Worm (Caenorhabditis elegans): Measurements from ENCODE around the gene ptr-24.

The ptr-24 gene

DNA sequence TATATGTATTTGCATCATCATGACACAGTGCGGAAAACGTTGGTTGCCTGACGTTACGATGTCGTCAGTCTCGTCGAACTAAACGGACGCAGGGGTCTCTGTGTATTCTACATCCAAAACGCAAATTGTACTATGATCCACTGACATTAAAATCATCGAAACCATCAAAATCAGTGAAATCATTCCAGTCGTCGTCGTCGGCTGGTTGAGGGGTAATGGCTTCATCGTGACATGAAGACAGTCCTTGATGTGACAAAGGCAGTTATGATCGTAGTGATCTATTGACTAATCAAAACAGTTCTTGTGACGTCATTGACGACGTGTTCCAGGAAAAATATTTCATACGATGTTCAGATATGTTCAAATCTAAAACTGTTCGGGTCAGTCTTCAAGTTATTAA, 19.8 kb downstream of the ptr-24 start:
- TF ChIP-seq M03D4.4 (tag; optimal IDR thresholded peaks at IDR 0.05) (no peak), snpc-4 (tag; optimal IDR thresholded peaks at IDR 0.05) (no peak), elt-1 (tag; optimal IDR thresholded peaks at IDR 0.05; ENCODE audit: borderline replicate concordance, insufficient read depth) (no peak), ham-2 (GFP tag; optimal IDR thresholded peaks at IDR 0.05) (no peak), unc-39 (tag; optimal IDR thresholded peaks at IDR 0.05) (no peak), sptf-1 (tag; optimal IDR thresholded peaks at IDR 0.05) (no peak), tbx-8 (GFP tag; optimal IDR thresholded peaks at IDR 0.05) (no peak), nhr-76 (tag; optimal IDR thresholded peaks at IDR 0.05) (no peak), zip-8 (tag; optimal IDR thresholded peaks at IDR 0.05) (no peak), nhr-237 (tag; optimal IDR thresholded peaks at IDR 0.05) (no peak), bed-3 (GFP tag; optimal IDR thresholded peaks at IDR 0.05) (no peak), unc-62 (GFP tag; optimal IDR thresholded peaks at IDR 0.05) (no peak), mls-2 (tag; optimal IDR thresholded peaks at IDR 0.05) (no peak), ceh-43 (GFP tag; optimal IDR thresholded peaks at IDR 0.05) (no peak), nhr-2 (tag; optimal IDR thresholded peaks at IDR 0.05) (no peak), pha-4 (tag; optimal IDR thresholded peaks at IDR 0.05) (no peak), blmp-1 (tag; optimal IDR thresholded peaks at IDR 0.05) (no peak), elt-3 (tag; optimal IDR thresholded peaks at IDR 0.05) (no peak)

DNA sequence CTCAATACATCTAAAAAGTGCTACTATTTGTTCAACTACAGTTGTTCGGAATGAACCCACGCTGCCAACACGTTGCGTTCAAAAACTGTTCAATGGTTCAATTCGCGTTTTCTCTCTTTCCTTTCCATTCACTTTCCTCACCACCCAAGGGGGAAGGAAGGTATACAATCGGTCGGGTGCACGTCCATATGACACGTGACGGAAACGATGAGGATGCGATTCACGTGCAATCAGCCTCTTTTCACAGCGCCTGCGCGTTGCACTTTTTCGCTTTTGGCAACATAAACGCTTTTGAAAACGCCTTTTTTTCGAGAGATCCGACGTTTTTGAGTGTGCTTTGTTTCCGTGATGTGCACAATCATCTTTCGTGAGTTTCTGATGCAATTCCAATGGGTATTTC, 20.7 kb downstream of the ptr-24 start:
- peak; percentile 3 for TF ChIP-seq blmp-1 (tag; optimal IDR thresholded peaks at IDR 0.05)
- no peak for TF ChIP-seq mls-2 (tag; optimal IDR thresholded peaks at IDR 0.05)
- TF ChIP-seq ceh-83 (GFP tag; optimal IDR thresholded peaks at IDR 0.05), result no peak
- no peak for TF ChIP-seq unc-62 (GFP tag; optimal IDR thresholded peaks at IDR 0.05)
- TF ChIP-seq ham-2 (GFP tag; optimal IDR thresholded peaks at IDR 0.05), result peak; percentile 14

DNA sequence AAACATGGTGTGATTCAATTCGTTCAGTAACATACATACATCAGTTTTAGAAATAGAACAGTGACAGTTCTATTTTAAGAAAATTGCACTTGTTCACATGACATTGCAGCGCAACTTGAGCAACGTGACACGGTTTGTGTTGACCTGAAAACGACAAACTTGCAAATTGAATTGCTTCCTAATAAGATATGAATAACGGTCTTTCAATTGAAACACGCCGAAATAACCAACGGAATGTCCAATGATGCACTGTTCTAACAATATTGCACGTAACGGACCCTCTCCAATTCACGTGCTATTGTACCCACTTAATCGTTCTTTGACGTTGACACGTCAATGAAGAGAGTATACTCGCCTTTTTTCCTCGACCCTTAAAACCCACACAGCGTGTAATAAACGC, 22.0 kb downstream of the ptr-24 start:
- no peak for TF ChIP-seq hlh-1 (tag; optimal IDR thresholded peaks at IDR 0.05)
- no peak for TF ChIP-seq lin-13 (tag; optimal IDR thresholded peaks at IDR 0.05)
- no peak for TF ChIP-seq elt-3 (tag; optimal IDR thresholded peaks at IDR 0.05)
- TF ChIP-seq nhr-2 (tag; optimal IDR thresholded peaks at IDR 0.05), result peak; percentile 17

DNA sequence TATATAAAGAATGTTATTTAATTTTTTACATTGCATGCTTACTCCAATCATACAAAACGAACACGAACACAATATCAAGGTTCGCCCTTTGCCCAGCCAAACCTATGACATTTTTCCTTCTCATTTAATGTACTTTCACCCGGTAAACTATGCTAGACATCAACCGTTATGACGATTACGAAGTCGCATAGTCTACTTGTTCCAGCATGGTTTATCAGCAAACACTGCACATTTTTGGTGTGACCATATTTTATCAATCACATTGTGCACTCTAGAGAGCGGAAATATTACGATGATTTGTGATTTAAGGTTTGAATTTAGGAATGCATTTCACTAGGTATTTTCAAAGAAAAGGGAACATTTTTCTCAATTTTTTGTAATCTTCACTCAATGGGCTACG, 22.8 kb downstream of the ptr-24 start:
- no peak for TF ChIP-seq bed-3 (GFP tag; optimal IDR thresholded peaks at IDR 0.05)
- no peak for TF ChIP-seq mep-1 (tag; optimal IDR thresholded peaks at IDR 0.05)
- no peak for TF ChIP-seq nhr-237 (tag; optimal IDR thresholded peaks at IDR 0.05)
- no peak for TF ChIP-seq ztf-11 (tag; optimal IDR thresholded peaks at IDR 0.05)
- no peak for TF ChIP-seq blmp-1 (tag; optimal IDR thresholded peaks at IDR 0.05)
- TF ChIP-seq ceh-43 (GFP tag; optimal IDR thresholded peaks at IDR 0.05), result no peak
- no peak for TF ChIP-seq mab-5 (tag; optimal IDR thresholded peaks at IDR 0.05)
- no peak for TF ChIP-seq ces-1 (GFP tag; optimal IDR thresholded peaks at IDR 0.05)
- no peak for TF ChIP-seq cnd-1 (tag; optimal IDR thresholded peaks at IDR 0.05)
- TF ChIP-seq unc-62 (GFP tag; optimal IDR thresholded peaks at IDR 0.05), result no peak
- no peak for TF ChIP-seq ceh-83 (GFP tag; optimal IDR thresholded peaks at IDR 0.05)
- TF ChIP-seq sptf-1 (tag; optimal IDR thresholded peaks at IDR 0.05), result no peak
- no peak for TF ChIP-seq pha-4 (tag; optimal IDR thresholded peaks at IDR 0.05)

DNA sequence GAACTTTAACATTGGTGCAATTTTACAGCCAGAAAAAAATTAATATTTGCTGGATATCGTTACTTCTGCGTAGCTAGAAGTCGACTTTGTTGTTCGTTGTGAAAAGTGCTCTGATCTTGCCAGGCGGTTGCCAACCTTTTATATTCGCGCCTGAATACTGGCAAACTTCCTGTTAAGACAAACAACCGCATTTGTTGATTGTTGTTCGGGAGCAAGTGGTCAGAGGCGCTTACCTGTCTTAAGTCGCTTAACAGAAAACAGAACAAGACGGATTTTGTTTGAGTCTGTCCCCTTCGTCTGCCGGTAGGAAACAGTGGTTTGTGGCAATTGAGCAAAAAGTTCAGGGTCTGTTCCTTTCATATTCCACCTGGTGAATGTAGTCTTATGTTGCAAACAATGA, 24.7 kb downstream of the ptr-24 start, which contains the start of gene C49F8.15:
TSS of gene C49F8.15 (minus strand) at position 101 of the 400 bp plus-strand sequence.
- TF ChIP-seq ztf-11 (tag; optimal IDR thresholded peaks at IDR 0.05) (no peak), mab-5 (tag; optimal IDR thresholded peaks at IDR 0.05) (no peak), cnd-1 (tag; optimal IDR thresholded peaks at IDR 0.05) (no peak), M03D4.4 (tag; optimal IDR thresholded peaks at IDR 0.05) (no peak), tbx-8 (GFP tag; optimal IDR thresholded peaks at IDR 0.05) (no peak), zip-8 (tag; optimal IDR thresholded peaks at IDR 0.05) (no peak), nhr-12 (tag; optimal IDR thresholded peaks at IDR 0.05) (no peak), lin-13 (tag; optimal IDR thresholded peaks at IDR 0.05) (no peak), unc-120 (tag; optimal IDR thresholded peaks at IDR 0.05; ENCODE audit: poor library complexity, severe bottlenecking) (no peak), bed-3 (GFP tag; optimal IDR thresholded peaks at IDR 0.05) (no peak), sem-2 (GFP tag; optimal IDR thresholded peaks at IDR 0.05) (no peak), ham-2 (GFP tag; optimal IDR thresholded peaks at IDR 0.05) (no peak), mls-2 (tag; optimal IDR thresholded peaks at IDR 0.05) (no peak), ceh-43 (GFP tag; optimal IDR thresholded peaks at IDR 0.05) (no peak), hlh-1 (tag; optimal IDR thresholded peaks at IDR 0.05) (no peak), lsy-2 (tag; optimal IDR thresholded peaks at IDR 0.05) (no peak), nhr-237 (tag; optimal IDR thresholded peaks at IDR 0.05) (no peak), lin-32 (GFP tag; optimal IDR thresholded peaks at IDR 0.05) (no peak), blmp-1 (tag; optimal IDR thresholded peaks at IDR 0.05) (no peak), drap-1 (GFP tag; optimal IDR thresholded peaks at IDR 0.05) (no peak)
